Worm (Caenorhabditis elegans): ENCODE results near the gene gpa-1.

The gpa-1 gene

DNA sequence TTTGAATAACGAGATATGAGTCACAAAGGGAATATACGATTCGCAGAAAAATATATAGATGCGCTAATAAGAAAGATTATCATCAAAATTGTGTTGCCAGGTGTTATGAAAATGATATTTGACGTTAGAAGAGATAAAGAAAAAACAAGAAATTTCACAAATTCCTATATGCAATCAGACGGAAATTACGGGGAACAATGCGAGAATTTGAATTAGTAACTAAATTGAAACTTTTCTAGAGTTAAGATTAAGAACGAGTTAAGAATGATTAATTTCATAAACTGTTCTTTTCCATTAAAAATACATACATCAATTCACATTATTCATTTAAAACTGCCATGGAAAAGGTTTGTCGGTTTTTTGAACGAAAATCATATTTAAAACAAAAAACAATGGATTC is 18.6 kb upstream of the gpa-1 start, which contains the start of gene clc-6:
Gene clc-6 (minus strand): TSS at position 101 of the 400 bp plus-strand sequence.
- no peak for TF ChIP-seq pes-1 (GFP tag; IDR thresholded peaks at IDR 0.05)

DNA sequence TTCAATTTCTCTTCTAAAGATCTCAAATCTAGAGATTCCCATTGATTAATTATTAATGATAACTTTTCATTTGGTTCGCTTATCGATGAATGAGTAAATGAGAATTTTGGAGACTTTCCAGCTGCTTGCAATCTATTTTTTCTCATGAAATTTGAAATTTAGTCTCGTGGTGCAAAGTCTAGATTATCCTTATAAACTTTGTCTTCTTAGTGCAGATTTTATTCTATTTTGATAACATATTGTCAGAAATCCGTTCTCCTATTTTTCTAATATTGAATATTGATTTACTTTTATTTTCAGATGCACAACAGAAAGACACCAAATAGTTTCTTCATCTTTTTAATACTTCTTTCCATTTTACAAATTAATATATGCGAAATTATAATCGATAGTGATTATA is 13.5 kb upstream of the gpa-1 start, which contains the start of gene lgc-49:
Gene lgc-49 (plus strand): TSS at position 301 of the 400 bp plus-strand sequence.
- TF ChIP-seq tra-4 (tag; optimal IDR thresholded peaks at IDR 0.05) (no peak), hnd-1 (tag; optimal IDR thresholded peaks at IDR 0.05) (no peak), tbx-37 (GFP tag; conservative IDR thresholded peaks at IDR 0.05) (no peak), ceh-13 (GFP tag; optimal IDR thresholded peaks at IDR 0.05) (no peak), pes-1 (GFP tag; IDR thresholded peaks at IDR 0.05) (no peak), hmg-4 (GFP tag; optimal IDR thresholded peaks at IDR 0.05) (no peak), B0310.2 (tag; optimal IDR thresholded peaks at IDR 0.05) (no peak), aly-1 (tag; optimal IDR thresholded peaks at IDR 0.05) (no peak), tbx-11 (GFP tag; IDR thresholded peaks at IDR 0.05) (no peak), hmbx-1 (tag; optimal IDR thresholded peaks at IDR 0.05) (no peak), ceh-36 (tag; optimal IDR thresholded peaks at IDR 0.05) (no peak), sea-1 (GFP tag; conservative IDR thresholded peaks at IDR 0.05) (no peak)

DNA sequence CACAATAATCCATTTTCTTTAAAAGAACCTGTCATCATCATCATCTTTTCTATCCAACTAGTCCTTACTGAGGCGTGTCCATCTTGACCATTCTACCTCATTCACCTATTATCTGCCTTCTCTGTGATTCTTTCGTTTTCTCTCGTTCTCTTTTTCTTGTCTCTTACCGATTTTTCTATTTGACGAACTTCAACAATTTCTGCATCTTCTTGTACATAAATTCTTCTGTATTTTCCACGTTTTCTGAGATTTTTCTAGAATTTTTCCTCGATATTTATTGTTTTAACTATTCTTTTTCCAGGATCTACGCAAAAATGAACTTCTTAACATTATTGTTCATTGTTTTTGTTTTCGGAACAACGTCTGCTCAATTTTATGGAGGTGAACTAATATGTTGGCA is 5.4 kb upstream of the gpa-1 start, which contains the start of gene cnc-10:
Gene cnc-10 (plus strand): TSS at position 301 of the 400 bp plus-strand sequence.
- no peak for TF ChIP-seq hnd-1 (tag; optimal IDR thresholded peaks at IDR 0.05)
- no peak for TF ChIP-seq hmbx-1 (tag; optimal IDR thresholded peaks at IDR 0.05)
- TF ChIP-seq ceh-36 (tag; optimal IDR thresholded peaks at IDR 0.05): no peak
- no peak for TF ChIP-seq tbx-11 (GFP tag; IDR thresholded peaks at IDR 0.05)
- TF ChIP-seq scrt-1 (GFP tag; IDR thresholded peaks at IDR 0.05): no peak
- no peak for TF ChIP-seq ceh-13 (GFP tag; optimal IDR thresholded peaks at IDR 0.05)

DNA sequence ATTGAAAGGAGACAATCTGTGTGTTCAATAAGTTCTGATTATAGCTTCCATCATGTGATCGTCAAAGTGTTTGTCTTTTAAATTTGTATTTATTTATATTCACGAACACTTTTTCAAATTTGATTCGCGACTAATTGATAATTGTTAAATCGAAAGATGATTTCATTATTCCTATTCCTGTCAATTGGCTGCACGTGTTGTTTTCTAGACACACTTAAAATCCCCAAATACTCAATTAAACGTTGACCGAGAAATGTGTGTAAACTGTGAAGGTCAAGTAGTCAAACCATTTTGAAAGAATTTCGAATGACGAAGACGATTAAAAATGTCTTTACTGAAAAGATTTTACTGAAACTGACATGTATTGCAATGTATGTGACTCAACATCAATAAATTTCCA is 3.5 kb upstream of the gpa-1 start:
- TF ChIP-seq ama-1 (optimal IDR thresholded peaks at IDR 0.05) (no peak), ets-7 (tag; optimal IDR thresholded peaks at IDR 0.05) (no peak), tra-4 (tag; optimal IDR thresholded peaks at IDR 0.05) (no peak)

DNA sequence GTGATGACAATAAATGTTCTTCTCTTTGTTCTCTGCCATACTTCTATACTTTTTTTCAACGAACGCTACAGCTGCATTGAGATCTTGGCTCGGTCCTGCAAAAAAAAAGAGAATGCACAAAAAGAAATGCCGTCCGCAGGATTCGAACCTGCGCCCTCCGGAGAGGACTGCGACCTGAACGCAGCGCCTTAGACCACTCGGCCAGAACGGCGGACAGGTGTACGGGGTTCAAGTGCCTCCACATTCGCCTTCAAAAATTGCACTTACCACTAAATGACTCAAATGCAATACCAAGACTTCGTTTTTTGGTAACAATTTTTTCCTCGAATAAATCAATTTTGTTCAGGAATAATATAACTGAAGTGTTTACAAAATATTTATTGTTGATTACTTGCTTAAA is 2.8 kb downstream of the gpa-1 start:
- no peak for TF ChIP-seq tbx-11 (GFP tag; IDR thresholded peaks at IDR 0.05)
- TF ChIP-seq B0310.2 (tag; optimal IDR thresholded peaks at IDR 0.05): no peak
- TF ChIP-seq F13C5.2 (tag; optimal IDR thresholded peaks at IDR 0.05): no peak
- no peak for TF ChIP-seq hmg-4 (GFP tag; optimal IDR thresholded peaks at IDR 0.05)
- TF ChIP-seq tbx-37 (GFP tag; conservative IDR thresholded peaks at IDR 0.05): no peak
- no peak for TF ChIP-seq ceh-36 (tag; optimal IDR thresholded peaks at IDR 0.05)
- TF ChIP-seq scrt-1 (GFP tag; IDR thresholded peaks at IDR 0.05): no peak

DNA sequence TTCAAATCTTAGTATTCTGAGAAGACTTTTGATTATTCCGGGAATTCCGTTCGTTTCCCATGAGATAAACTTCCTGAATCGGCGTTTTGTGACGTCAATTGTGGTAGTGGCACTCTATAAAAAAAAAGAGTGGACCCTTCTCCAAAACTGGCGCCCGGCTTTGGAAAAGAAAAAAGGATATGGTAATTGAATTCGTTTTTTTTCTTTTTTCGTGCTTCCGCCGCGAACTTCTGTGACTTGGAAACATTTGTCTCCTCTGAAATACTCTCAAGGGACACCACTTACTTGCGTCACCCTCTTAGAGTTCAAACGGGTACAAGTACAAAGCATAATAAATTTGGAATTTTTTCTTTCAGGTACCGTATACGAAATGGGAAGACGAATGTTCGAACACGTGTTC is 4.8 kb downstream of the gpa-1 start:
- no peak for TF ChIP-seq tra-4 (tag; optimal IDR thresholded peaks at IDR 0.05)
- no peak for TF ChIP-seq hmbx-1 (tag; optimal IDR thresholded peaks at IDR 0.05)
- no peak for TF ChIP-seq hnd-1 (tag; optimal IDR thresholded peaks at IDR 0.05)
- TF ChIP-seq pes-1 (GFP tag; IDR thresholded peaks at IDR 0.05): no peak
- no peak for TF ChIP-seq hmg-4 (GFP tag; optimal IDR thresholded peaks at IDR 0.05)
- no peak for TF ChIP-seq tbx-37 (GFP tag; conservative IDR thresholded peaks at IDR 0.05)
- no peak for TF ChIP-seq B0310.2 (tag; optimal IDR thresholded peaks at IDR 0.05)
- TF ChIP-seq aly-1 (tag; optimal IDR thresholded peaks at IDR 0.05): no peak
- no peak for TF ChIP-seq tbx-11 (GFP tag; IDR thresholded peaks at IDR 0.05)

DNA sequence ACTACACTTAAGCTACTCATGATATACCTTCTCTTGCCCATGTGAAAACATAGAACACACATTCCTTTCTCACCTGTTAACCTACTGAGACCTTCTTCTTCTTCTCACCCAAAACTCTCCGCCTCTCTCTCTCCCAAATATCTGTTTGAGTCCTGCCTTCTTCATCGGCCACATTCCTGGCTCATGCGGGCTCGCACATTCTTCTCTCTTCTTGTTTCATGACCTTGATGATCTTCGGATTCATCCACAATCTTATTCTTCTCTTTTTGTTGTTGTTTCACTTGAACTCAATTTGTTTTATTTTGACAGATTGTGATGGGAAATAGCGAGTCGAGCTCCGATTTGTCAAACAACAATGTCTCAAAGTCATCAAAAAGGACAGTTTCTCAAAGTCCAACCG is 5.6 kb downstream of the gpa-1 start, which contains the start of gene T19C4.5:
Gene T19C4.5 (plus strand): TSS at position 308 of the 400 bp plus-strand sequence.
- TF ChIP-seq ceh-36 (tag; optimal IDR thresholded peaks at IDR 0.05): no peak
- TF ChIP-seq hmbx-1 (tag; optimal IDR thresholded peaks at IDR 0.05): no peak
- no peak for TF ChIP-seq tra-4 (tag; optimal IDR thresholded peaks at IDR 0.05)
- no peak for TF ChIP-seq ama-1 (optimal IDR thresholded peaks at IDR 0.05)
- no peak for TF ChIP-seq flt-1 (GFP tag; IDR thresholded peaks at IDR 0.05)
- TF ChIP-seq tbx-11 (GFP tag; IDR thresholded peaks at IDR 0.05): no peak
- TF ChIP-seq F13C5.2 (tag; optimal IDR thresholded peaks at IDR 0.05): no peak
- no peak for TF ChIP-seq B0310.2 (tag; optimal IDR thresholded peaks at IDR 0.05)
- TF ChIP-seq aly-1 (tag; optimal IDR thresholded peaks at IDR 0.05): no peak
- no peak for TF ChIP-seq ceh-13 (GFP tag; optimal IDR thresholded peaks at IDR 0.05)
- TF ChIP-seq hmg-4 (GFP tag; optimal IDR thresholded peaks at IDR 0.05): no peak
- no peak for TF ChIP-seq sea-1 (GFP tag; conservative IDR thresholded peaks at IDR 0.05)
- no peak for TF ChIP-seq hnd-1 (tag; optimal IDR thresholded peaks at IDR 0.05)
- no peak for TF ChIP-seq scrt-1 (GFP tag; IDR thresholded peaks at IDR 0.05)
- TF ChIP-seq tbx-37 (GFP tag; conservative IDR thresholded peaks at IDR 0.05): no peak
- TF ChIP-seq ets-7 (tag; optimal IDR thresholded peaks at IDR 0.05): no peak
- TF ChIP-seq pes-1 (GFP tag; IDR thresholded peaks at IDR 0.05): no peak

DNA sequence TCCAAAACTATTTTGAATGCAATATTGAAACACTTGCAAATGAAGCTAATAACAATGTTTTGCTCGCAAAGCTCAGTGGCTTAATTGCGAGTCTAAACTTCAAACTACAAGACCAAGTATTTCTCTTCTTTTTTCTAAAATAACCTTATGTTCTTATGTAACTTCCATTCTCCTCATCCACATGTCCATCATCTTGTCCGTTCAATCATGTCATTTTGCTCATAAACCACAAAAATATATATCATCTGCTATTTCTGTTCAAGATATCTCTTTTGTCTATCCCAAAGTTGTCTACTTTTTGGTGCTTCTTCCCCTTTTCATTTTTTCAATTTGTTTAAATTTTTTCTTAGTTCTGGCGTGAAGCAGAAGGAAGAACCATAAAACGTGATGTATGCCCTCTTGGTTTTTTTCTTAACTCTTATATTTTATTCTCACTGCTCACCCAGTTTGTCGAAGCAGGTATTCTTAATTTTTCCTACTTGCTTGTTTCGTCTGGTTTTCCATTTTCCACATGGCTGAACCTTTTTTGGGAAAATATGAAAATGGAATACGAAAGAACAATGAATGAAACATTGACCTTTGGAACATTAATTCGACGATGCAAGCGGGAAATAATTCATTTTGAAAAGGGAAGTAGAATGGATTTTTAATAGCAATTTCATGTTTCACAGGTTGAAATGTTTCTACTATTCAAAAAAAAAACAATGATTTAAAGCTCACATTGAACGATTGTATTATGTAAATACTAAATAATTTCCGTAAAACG is 6.7 kb downstream of the gpa-1 start:
- TF ChIP-seq hmg-4 (GFP tag; optimal IDR thresholded peaks at IDR 0.05) (no peak), pes-1 (GFP tag; IDR thresholded peaks at IDR 0.05) (no peak), aly-1 (tag; optimal IDR thresholded peaks at IDR 0.05) (no peak)

DNA sequence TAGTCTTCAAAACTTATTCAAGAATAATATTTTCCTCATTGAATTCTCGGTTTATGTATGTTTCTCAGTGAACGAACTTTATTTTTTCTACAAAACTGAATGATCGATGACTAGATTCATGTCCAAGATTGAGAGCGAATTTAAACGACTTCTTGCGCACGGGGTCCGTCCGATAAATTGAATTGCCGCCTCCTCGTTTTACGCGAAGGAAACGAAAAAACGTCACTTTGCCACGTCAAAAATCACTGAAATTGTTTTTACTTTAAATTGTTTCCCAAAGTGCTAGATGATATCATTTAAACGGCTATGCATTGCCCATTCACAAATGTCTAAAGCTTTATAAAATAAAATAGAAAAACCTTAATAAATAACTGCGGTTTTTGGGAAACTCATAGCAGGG is 9.7 kb downstream of the gpa-1 start:
- TF ChIP-seq scrt-1 (GFP tag; IDR thresholded peaks at IDR 0.05) (no peak), aly-1 (tag; optimal IDR thresholded peaks at IDR 0.05) (no peak), B0310.2 (tag; optimal IDR thresholded peaks at IDR 0.05) (no peak), ets-7 (tag; optimal IDR thresholded peaks at IDR 0.05) (no peak), hmbx-1 (tag; optimal IDR thresholded peaks at IDR 0.05) (no peak)

All from whole organism, early embryonic.